Worm (Caenorhabditis elegans): ENCODE results near the gene nhr-168.

DNA sequence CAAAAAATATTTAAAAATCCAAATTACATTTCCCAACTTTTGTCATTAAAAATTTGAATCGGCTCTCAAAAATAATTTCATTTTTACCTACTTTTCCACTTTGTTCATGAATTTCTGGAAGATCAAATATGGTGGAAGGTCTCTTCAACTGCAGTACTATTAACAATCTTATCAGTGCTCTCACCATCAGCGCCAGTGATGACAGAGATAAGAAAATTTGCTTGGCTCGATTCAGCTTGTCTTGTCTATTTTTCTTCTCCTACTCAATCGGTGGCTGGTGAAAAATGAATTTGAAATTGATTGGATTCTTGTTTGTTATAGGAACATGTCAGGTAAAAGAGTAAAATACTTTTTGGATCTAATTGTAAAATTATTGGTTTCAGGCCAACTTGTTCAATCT is 47.3 kb upstream of the nhr-168 start, which contains the start of gene cpz-2:
- TF ChIP-seq gei-8 (GFP tag; optimal IDR thresholded peaks at IDR 0.05) (no peak), unc-62 (GFP tag; optimal IDR thresholded peaks at IDR 0.05 in 1 of 2) (no peak), unc-62 (tag; optimal IDR thresholded peaks at IDR 0.05) (no peak), ztf-11 (tag; optimal IDR thresholded peaks at IDR 0.05) (no peak), pha-4 (GFP tag; IDR thresholded peaks at IDR 0.05) (no peak), pha-4 (tag; optimal IDR thresholded peaks at IDR 0.05) (no peak), hif-1 (tag; optimal IDR thresholded peaks at IDR 0.05) (no peak), egl-27 (tag; optimal IDR thresholded peaks at IDR 0.05) (no peak), nhr-76 (tag; optimal IDR thresholded peaks at IDR 0.05) (no peak), zag-1 (tag; optimal IDR thresholded peaks at IDR 0.05) (no peak), mes-2 (tag; optimal IDR thresholded peaks at IDR 0.05; ENCODE audit: poor library complexity, severe bottlenecking) (no peak), skn-1 (tag; optimal IDR thresholded peaks at IDR 0.05) (no peak), daf-19 (GFP tag; conservative IDR thresholded peaks at IDR 0.05) (no peak), Y105C5A.15 (GFP tag; IDR thresholded peaks at IDR 0.05) (no peak), nhr-77 (tag; optimal IDR thresholded peaks at IDR 0.05) (no peak), spr-1 (tag; optimal IDR thresholded peaks at IDR 0.05) (no peak)
